Fruit fly (Drosophila melanogaster): Measurements from ENCODE around the gene CG33109.

Gene CG33109

DNA sequence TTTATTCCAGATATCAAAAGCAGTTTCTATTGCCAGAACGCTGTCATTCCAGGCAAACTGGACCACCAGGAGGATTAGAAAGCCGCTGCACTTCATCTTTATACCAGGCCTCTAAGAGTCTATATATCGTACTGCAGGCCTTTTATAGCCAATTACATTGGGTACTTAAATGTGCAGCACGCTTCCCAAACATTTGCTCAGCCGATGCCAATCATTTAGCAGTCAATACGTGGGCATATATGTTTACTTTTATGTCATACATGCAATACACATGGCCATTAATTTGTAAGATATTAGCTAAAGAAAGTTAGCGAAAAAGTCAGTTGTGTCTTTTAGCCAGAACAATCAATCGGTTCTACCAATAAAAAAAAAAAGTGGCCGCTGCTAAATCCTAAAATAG is at the start of gene CG33109:
Gene CG33109 (minus strand): TSS at position 101 of the 400 bp plus-strand sequence.
- TF ChIP-seq ttk (optimal IDR thresholded peaks at IDR 0.05) (no peak), Myc (optimal IDR thresholded peaks at IDR 0.05) (no peak), h (optimal IDR thresholded peaks at IDR 0.05) (no peak)

- TF ChIP-seq h (optimal IDR thresholded peaks at IDR 0.05), result no peak
- TF ChIP-seq psq (optimal IDR thresholded peaks at IDR 0.05), result no peak
- TF ChIP-seq ttk (optimal IDR thresholded peaks at IDR 0.05), result no peak
- TF ChIP-seq insv (optimal IDR thresholded peaks at IDR 0.05), result no peak
- TF ChIP-seq Sin3A (optimal IDR thresholded peaks at IDR 0.05), result no peak
- TF ChIP-seq Myc (optimal IDR thresholded peaks at IDR 0.05), result no peak
Measured at dm6 chr3R:14262087-14262486, 40.7 kb upstream of the CG33109 start, which contains the start of the genes CG14839 and CG14841. CG14839 (plus strand) TSS chr3R:14262387. CG14841 (minus strand) TSS chr3R:14262418.

DNA sequence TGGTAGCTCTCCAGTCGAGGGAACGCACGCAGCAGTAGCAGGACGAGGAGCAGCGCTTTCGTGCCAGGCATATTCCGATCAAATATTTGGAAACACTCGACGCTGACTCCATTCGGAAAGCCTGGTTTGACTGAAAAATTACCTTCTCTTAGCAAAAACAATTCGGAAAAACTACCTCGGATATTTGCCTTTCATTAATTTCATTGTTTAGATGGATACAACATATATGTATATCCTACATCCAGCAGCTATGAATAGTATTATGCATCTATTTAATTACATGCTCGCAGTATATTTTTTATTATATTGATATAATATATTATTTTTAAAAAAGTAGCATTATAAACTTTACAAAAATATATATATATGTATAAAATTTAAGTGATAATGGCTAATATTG is 39.7 kb upstream of the CG33109 start, which contains the start of gene CG14840:
Gene CG14840 (minus strand): TSS at position 101 of the 400 bp plus-strand sequence.
- TF ChIP-seq psq (optimal IDR thresholded peaks at IDR 0.05) (no peak), insv (optimal IDR thresholded peaks at IDR 0.05) (no peak), Myc (optimal IDR thresholded peaks at IDR 0.05) (no peak)

DNA sequence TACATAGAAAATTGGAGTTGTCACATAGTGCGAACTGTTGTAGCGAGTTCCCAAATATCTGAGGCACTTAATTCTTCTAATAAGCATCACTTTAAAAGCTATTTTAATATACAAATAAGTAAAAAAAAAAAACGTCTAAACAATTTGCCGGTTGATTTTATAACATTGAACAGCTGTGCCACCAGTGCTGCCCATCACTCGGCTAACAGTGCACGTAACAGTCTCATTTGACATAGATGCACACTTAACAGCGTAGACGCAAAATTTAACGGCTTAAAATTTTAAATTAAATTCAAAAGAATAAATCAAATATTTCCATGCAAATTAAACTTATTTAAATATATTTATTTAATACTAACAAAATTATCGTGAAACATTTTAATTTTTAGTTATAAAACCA is 38.4 kb upstream of the CG33109 start, which contains the start of gene MetRS-m:
Gene MetRS-m (minus strand): TSS at position 171 of the 400 bp plus-strand sequence.
- no peak for TF ChIP-seq Sin3A (optimal IDR thresholded peaks at IDR 0.05)
- no peak for TF ChIP-seq h (optimal IDR thresholded peaks at IDR 0.05)
- no peak for TF ChIP-seq Myc (optimal IDR thresholded peaks at IDR 0.05)
- no peak for TF ChIP-seq insv (optimal IDR thresholded peaks at IDR 0.05)
- no peak for TF ChIP-seq ttk (optimal IDR thresholded peaks at IDR 0.05)
- TF ChIP-seq psq (optimal IDR thresholded peaks at IDR 0.05), result no peak

DNA sequence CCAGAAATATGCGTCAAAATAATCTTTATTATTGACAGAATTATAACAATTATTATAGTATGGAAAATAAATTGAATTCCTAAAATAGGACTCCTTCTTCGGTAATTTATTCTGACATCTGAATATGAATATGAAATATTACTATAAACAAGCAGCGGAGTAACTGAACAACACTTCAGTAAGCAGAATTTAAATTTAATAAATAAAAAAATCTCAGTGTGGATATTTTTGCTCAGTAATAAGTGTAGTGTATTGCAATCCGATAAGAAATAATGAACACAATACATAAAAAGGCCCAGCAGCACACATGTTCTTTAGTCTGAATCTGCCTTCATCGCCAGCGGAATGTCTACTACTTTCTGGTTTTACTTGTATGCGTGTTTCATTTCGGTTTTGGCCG is 34.4 kb upstream of the CG33109 start, which contains the start of gene CG43179:
Gene CG43179 (plus strand): TSS at position 301 of the 400 bp plus-strand sequence.
- TF ChIP-seq ttk (optimal IDR thresholded peaks at IDR 0.05), result no peak
- TF ChIP-seq Sin3A (optimal IDR thresholded peaks at IDR 0.05), result no peak

dm6 chr3R:14245371-14245770 is 24.0 kb upstream of the CG33109 start, which contains the start of gene CG9616:
CG9616 (minus strand) TSS chr3R:14245471.
- TF ChIP-seq insv (optimal IDR thresholded peaks at IDR 0.05), result no peak
- no peak for TF ChIP-seq Sin3A (optimal IDR thresholded peaks at IDR 0.05)
- no peak for TF ChIP-seq psq (optimal IDR thresholded peaks at IDR 0.05)
- no peak for TF ChIP-seq Myc (optimal IDR thresholded peaks at IDR 0.05)
- TF ChIP-seq ttk (optimal IDR thresholded peaks at IDR 0.05), result no peak
- TF ChIP-seq h (optimal IDR thresholded peaks at IDR 0.05), result no peak

DNA sequence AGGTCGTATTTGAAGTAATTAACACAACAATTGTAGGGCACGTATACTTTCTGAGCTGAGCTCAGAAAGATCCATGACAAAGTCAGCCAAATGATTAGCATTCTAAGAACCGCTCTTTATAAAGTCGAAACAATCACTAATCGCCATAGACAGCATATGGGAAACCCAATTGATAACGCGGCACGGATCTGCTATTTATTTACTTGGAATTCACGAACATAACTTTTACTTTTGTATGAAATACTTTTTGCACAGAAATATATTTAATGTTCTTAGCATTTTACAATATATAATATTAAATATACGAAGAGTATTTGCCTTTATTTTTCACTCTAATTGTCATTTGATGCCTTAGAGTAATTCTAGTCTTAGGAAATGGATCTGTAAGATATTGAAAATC is 23.2 kb upstream of the CG33109 start, which contains the start of gene CG43291:
Gene CG43291 (minus strand): TSS at position 101 of the 400 bp plus-strand sequence.
- TF ChIP-seq h (optimal IDR thresholded peaks at IDR 0.05), result no peak
- no peak for TF ChIP-seq psq (optimal IDR thresholded peaks at IDR 0.05)
- no peak for TF ChIP-seq Myc (optimal IDR thresholded peaks at IDR 0.05)
- TF ChIP-seq Sin3A (optimal IDR thresholded peaks at IDR 0.05), result no peak
- no peak for TF ChIP-seq insv (optimal IDR thresholded peaks at IDR 0.05)
- no peak for TF ChIP-seq ttk (optimal IDR thresholded peaks at IDR 0.05)

DNA sequence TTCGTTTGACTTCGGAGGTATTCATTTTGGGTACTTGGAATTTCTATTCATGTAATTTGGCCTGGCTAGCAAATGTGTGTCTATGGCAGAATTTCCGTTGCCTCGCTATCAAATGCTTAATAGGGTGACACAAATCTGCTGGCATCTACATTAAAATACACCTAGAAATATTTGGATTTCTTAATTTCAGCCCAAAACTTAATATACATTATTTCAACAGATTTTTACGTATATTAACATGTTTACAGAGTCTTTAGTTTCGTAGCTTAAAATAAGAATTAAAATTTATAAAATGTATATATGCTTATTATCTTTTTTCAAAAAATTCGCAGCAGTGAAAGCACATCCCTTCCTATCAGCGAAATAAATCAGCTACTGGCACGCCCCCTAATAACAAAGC is 7.7 kb upstream of the CG33109 start, which contains the start of gene CG9624:
Gene CG9624 (minus strand): TSS at position 101 of the 400 bp plus-strand sequence.
- TF ChIP-seq Myc (optimal IDR thresholded peaks at IDR 0.05) (no peak), h (optimal IDR thresholded peaks at IDR 0.05) (no peak), insv (optimal IDR thresholded peaks at IDR 0.05) (no peak), ttk (optimal IDR thresholded peaks at IDR 0.05) (no peak), psq (optimal IDR thresholded peaks at IDR 0.05) (no peak), Sin3A (optimal IDR thresholded peaks at IDR 0.05) (no peak)

DNA sequence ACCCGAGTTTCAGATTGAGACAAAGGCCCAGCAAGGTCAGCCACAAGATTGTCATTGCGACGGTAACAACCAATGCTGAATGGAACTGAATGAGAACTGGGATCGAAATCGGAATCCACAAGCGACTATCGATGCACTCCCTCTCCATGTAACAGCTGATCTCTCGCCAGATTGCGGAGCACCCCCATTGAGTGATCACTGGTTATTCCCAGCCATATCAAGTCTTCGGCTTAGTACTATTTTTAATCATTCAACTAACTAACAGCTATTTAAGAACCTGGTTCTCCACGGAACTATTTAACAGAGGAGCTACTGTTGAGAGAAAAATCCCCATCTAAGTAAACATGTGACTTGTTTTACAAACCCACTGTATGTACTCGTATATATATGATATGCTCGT is 5.3 kb upstream of the CG33109 start, which contains the start of gene CG9631:
Gene CG9631 (minus strand): TSS at position 101 of the 400 bp plus-strand sequence.
- TF ChIP-seq psq (optimal IDR thresholded peaks at IDR 0.05) (no peak), Sin3A (optimal IDR thresholded peaks at IDR 0.05) (no peak), insv (optimal IDR thresholded peaks at IDR 0.05) (no peak), Myc (optimal IDR thresholded peaks at IDR 0.05) (no peak), h (optimal IDR thresholded peaks at IDR 0.05) (no peak), ttk (optimal IDR thresholded peaks at IDR 0.05) (no peak)

- TF ChIP-seq Myc (optimal IDR thresholded peaks at IDR 0.05) (no peak), Sin3A (optimal IDR thresholded peaks at IDR 0.05) (no peak), h (optimal IDR thresholded peaks at IDR 0.05) (no peak), ttk (optimal IDR thresholded peaks at IDR 0.05) (no peak), insv (optimal IDR thresholded peaks at IDR 0.05) (no peak), psq (optimal IDR thresholded peaks at IDR 0.05) (no peak)
Measured at dm6 chr3R:14224105-14224574, 2.8 kb upstream of the CG33109 start, which contains the start of gene Sp212. Sp212 (minus strand) TSS chr3R:14224155.

DNA sequence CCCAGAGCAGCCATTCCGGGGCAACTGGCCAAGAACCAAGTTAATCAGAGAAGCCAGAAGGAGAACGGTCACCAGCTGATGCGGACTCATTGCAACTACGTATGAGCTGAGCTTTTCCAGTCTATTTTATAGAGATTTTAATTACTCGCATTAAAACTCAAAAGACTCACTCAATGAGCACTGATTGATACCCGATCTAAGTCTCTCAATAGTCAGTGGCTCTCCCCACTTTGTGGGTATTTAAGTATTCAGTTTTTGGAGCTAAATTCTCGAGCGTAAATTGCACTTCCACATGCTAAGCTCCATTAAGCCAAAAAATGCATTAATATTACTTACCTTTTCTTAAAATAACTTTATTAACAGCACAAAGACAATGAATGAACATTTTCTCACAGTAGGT is 1.3 kb downstream of the CG33109 start, which contains the start of gene CG31326:
Gene CG31326 (minus strand): TSS at position 101 of the 400 bp plus-strand sequence.
- no peak for TF ChIP-seq Myc (optimal IDR thresholded peaks at IDR 0.05)

DNA sequence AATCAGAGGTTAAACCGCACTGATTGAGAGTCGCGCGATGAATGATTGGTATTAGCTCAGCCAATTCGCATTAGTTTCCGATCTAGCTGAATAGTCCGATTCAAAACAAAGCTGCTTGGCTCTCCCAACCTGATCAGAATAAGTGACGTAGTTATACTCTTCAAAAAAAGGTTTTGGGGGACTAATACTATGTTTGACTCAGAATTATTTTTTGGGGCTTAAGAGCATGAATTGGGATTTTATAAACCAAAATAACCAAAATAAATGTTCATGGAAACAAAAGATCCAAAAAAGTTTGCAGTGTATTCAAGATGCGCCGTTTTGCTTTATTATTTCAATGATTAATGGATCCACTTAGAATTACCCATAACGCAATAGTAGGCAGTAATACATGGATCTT is 3.5 kb downstream of the CG33109 start, which contains the start of gene CG9649:
Gene CG9649 (minus strand): TSS at position 44 of the 400 bp plus-strand sequence.
- TF ChIP-seq Myc (optimal IDR thresholded peaks at IDR 0.05) (no peak), ttk (optimal IDR thresholded peaks at IDR 0.05) (no peak), psq (optimal IDR thresholded peaks at IDR 0.05) (no peak), Sin3A (optimal IDR thresholded peaks at IDR 0.05) (no peak), h (optimal IDR thresholded peaks at IDR 0.05) (no peak), insv (optimal IDR thresholded peaks at IDR 0.05) (no peak)

dm6 chr3R:14214776-14215175 is 6.6 kb downstream of the CG33109 start, which contains the start of gene Dop1R1:
Dop1R1 (minus strand) TSS chr3R:14214810.
- TF ChIP-seq insv (optimal IDR thresholded peaks at IDR 0.05) (no peak), Myc (optimal IDR thresholded peaks at IDR 0.05) (no peak), psq (optimal IDR thresholded peaks at IDR 0.05) (no peak), ttk (optimal IDR thresholded peaks at IDR 0.05) (no peak), Sin3A (optimal IDR thresholded peaks at IDR 0.05) (no peak), h (optimal IDR thresholded peaks at IDR 0.05) (no peak)
